Fruit fly (Drosophila melanogaster): Measurements from ENCODE around the gene CG13919.

Gene CG13919

DNA sequence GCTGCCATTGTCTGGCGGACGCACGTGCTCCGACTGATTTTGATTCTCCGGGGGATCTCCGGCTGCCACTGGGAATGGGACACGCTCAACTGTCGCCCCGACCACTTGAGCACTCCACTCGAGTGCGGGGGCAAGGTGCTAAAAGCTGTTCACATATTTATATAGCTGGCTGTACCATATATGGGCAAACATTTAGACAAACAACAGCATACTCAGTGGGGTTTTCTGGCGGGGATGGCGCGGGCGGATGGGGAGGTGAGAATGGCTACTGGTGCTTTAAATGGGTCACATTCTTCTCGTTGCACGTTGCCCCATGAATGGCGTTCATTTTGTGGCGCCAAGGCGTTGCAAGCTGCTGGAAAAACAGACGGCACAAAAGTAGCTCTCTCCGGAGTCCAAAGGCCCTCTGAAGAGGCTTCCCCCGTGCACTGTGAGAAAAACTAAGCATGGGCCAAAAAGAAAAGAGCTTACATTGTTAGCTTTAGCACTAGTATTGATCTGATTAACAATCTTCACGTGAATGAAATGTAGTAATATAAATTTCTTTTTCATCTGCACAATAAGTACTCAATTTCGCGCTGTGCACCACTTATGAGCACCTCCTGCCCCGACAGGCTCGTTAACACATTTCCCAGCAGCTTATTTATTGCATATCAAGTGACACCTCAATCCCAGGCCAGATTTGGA lies 45.6 kb downstream of the CG13919 start (continued):
- TF ChIP-seq kay (GFP tag; optimal IDR thresholded peaks at IDR 0.05) (peak; percentile 9), CG1647 (GFP tag; optimal IDR thresholded peaks at IDR 0.05) (no peak), CG1602 (GFP tag; optimal IDR thresholded peaks at IDR 0.05) (no peak), CG4707 (GFP tag; optimal IDR thresholded peaks at IDR 0.05) (peak; percentile 34), crp (GFP tag; optimal IDR thresholded peaks at IDR 0.05) (no peak), sc (optimal IDR thresholded peaks at IDR 0.05) (no peak), sc (GFP tag; optimal IDR thresholded peaks at IDR 0.05) (peak; percentile 46), CG14050 (GFP tag; IDR thresholded peaks at IDR 0.05) (no peak), twi (tag; optimal IDR thresholded peaks at IDR 0.05) (no peak), CG6175 (GFP tag; IDR thresholded peaks at IDR 0.05) (0 out of 3 replicates have a peak, but pooled peaks have one; percentile 9), CG8281 (tag; optimal IDR thresholded peaks at IDR 0.05) (no peak), Vsx1 (GFP tag; optimal IDR thresholded peaks at IDR 0.05) (peak; percentile 46), Ssrp (tag; optimal IDR thresholded peaks at IDR 0.05) (peak; percentile 26), Xbp1 (GFP tag; optimal IDR thresholded peaks at IDR 0.05) (peak; percentile 20), CG7928 (GFP tag; optimal IDR thresholded peaks at IDR 0.05) (no peak), Hr78 (GFP tag; optimal IDR thresholded peaks at IDR 0.05) (no peak), cas (GFP tag; IDR thresholded peaks at IDR 0.05) (no peak), Dll (GFP tag; IDR thresholded peaks at IDR 0.05; ENCODE audit: partially characterized antibody) (no peak), CG32532 (GFP tag; IDR thresholded peaks at IDR 0.05) (no peak), bbx (GFP tag; IDR thresholded peaks at IDR 0.05; ENCODE audit: partially characterized antibody) (no peak), vfl (GFP tag; optimal IDR thresholded peaks at IDR 0.05) (no peak), CG17359 (tag; optimal IDR thresholded peaks at IDR 0.05) (peak; percentile 52), p53 (GFP tag; optimal IDR thresholded peaks at IDR 0.05) (peak; percentile 15), CG18599 (GFP tag; optimal IDR thresholded peaks at IDR 0.05) (peak; percentile 45), repo (GFP tag; optimal IDR thresholded peaks at IDR 0.05) (no peak), CG13775 (GFP tag; optimal IDR thresholded peaks at IDR 0.05) (no peak), salm (tag; optimal IDR thresholded peaks at IDR 0.05) (no peak), nom (GFP tag; optimal IDR thresholded peaks at IDR 0.05) (peak; percentile 80), CG4730 (GFP tag; IDR thresholded peaks at IDR 0.05) (no peak), dpn (GFP tag; optimal IDR thresholded peaks at IDR 0.05) (peak in 1 of 2 experiments; percentile 4), CG9609 (GFP tag; optimal IDR thresholded peaks at IDR 0.05) (no peak), CG34422 (GFP tag; IDR thresholded peaks at IDR 0.05) (0 out of 3 replicates have a peak, but pooled peaks have one; percentile 22), CG43689 (GFP tag; IDR thresholded peaks at IDR 0.05) (no peak), mld (GFP tag; IDR thresholded peaks at IDR 0.05; ENCODE audit: partially characterized antibody) (no peak), ken (GFP tag; IDR thresholded peaks at IDR 0.05) (no peak), lab (GFP tag; optimal IDR thresholded peaks at IDR 0.05) (peak; percentile 68), chif (GFP tag; optimal IDR thresholded peaks at IDR 0.05) (peak in 1 of 2 experiments; percentile 30), en (GFP tag; optimal IDR thresholded peaks at IDR 0.05) (no peak), sim (GFP tag; IDR thresholded peaks at IDR 0.05) (no peak), Camta (GFP tag; optimal IDR thresholded peaks at IDR 0.05) (peak; percentile 1), croc (GFP tag; conservative IDR thresholded peaks at IDR 0.05) (peak; percentile 44; the same call in 2 of the 3 replicates), CkIIα-i1 (GFP tag; IDR thresholded peaks at IDR 0.05) (no peak), CrebB (tag; optimal IDR thresholded peaks at IDR 0.05) (no peak), zfh2 (GFP tag; optimal IDR thresholded peaks at IDR 0.05) (no peak), Sry-δ (GFP tag; optimal IDR thresholded peaks at IDR 0.05) (no peak), odd (GFP tag; optimal IDR thresholded peaks at IDR 0.05) (peak; percentile 29), peb (GFP tag; IDR thresholded peaks at IDR 0.05) (no peak), Stat92E (GFP tag; optimal IDR thresholded peaks at IDR 0.05) (no peak), Doc2 (GFP tag; IDR thresholded peaks at IDR 0.05) (no peak)
